Worm (Caenorhabditis elegans): ENCODE results near the gene ife-5.

- no peak for TF ChIP-seq pha-4 (tag; optimal IDR thresholded peaks at IDR 0.05)
- TF ChIP-seq snpc-4 (tag; optimal IDR thresholded peaks at IDR 0.05) = no peak
- TF ChIP-seq zip-8 (tag; optimal IDR thresholded peaks at IDR 0.05) = no peak
- TF ChIP-seq nhr-28 (tag; optimal IDR thresholded peaks at IDR 0.05) = no peak
- TF ChIP-seq blmp-1 (tag; optimal IDR thresholded peaks at IDR 0.05) = no peak
- TF ChIP-seq nhr-237 (tag; optimal IDR thresholded peaks at IDR 0.05) = no peak
- TF ChIP-seq elt-1 (tag; optimal IDR thresholded peaks at IDR 0.05; ENCODE audit: borderline replicate concordance, insufficient read depth) = no peak
- no peak for TF ChIP-seq sptf-1 (tag; optimal IDR thresholded peaks at IDR 0.05)
Observed at ce11 chrII:12278602-12279001, 1.9 kb upstream of the ife-5 start.

Data from whole organism, mixed stage, embryonic.